Fruit fly (Drosophila melanogaster) whole organism, larva: ENCODE results near the gene Edg78E.

Experiments
- noc ChIP-seq: fragments of 200-800 bp; sonication (Bioruptor generic); optimal IDR thresholded peaks from 3 replicates; lab custom pipeline; 2019; ENCODE audit warnings: missing biosample characterization, mild to moderate bottlenecking, missing genetic modification characterization, moderate library complexity

Gene Edg78E

DNA sequence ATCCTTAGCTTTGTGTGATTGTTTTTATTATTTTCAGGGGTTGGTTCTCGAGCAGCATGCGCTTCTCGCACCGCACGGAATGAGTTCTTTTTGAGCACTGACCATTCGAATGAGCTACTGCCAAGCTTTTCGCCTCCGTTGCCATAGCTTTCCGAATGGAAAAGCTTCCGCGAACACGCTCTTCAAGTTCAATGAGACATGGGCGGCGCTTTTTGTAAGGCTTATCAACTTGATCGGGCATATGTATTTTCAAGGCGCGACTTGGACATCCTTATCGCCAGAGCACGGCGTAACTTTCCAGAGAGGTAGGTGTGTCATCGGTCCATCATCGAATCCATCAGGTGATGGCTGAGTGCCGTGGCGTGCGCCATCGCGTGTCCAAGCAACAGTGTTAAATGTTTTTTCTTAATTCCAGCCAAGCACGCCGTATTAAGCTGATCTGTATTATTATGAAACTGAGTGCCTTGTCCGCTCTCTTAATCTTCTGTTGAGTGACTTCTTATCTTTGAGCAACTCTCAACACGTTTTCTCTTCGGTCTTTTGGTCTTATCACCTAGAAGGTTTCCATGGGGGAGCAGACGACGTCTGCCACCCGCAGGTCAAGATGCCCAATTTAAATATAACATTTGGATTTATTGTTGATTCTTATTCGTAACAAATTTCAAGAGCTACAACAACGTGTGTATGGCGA lies 17.6 kb downstream of the Edg78E start, which contains the start of gene AcCoAS:
TSS of gene AcCoAS (minus strand) at position 368 of the 691 bp plus-strand sequence.
- peak; percentile 90 for TF ChIP-seq noc (tag; lab: Kevin White, UChicago)

- no peak for TF ChIP-seq noc (tag; lab: Kevin White, UChicago)
Observed at dm6 chr3L:21279168-21279567, 18.4 kb downstream of the Edg78E start.

DNA sequence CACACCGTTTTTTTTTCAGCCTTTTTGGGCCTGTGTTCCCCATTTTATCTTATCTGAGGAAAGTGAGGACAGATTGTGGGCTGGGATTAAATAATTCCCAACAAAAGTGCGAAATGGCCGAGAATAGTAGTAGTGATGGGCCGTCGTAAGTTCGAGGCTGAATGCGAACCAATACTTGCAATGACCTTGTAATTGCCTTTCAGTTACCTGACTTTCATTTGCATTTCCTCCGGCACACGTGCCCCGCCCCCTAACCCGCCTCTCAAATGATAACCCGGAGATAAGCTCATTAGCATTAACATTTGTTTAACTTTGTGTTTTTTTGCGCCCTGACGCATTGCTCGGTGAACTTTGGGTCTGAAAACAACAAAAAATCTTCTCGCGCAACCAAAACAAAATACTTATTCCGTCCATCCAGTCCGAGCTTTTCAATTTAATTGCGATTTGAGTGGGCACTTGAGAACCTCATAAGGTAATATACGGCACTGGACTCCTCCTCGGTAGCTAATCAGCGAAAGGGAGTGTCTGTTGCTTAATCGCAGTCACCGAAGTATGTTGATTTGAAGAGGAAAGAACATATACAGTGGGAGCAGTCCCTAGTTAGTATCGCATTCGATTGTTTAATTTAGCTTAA lies 19.6 kb downstream of the Edg78E start:
- TF ChIP-seq noc (tag; lab: Kevin White, UChicago): peak; percentile 66

DNA sequence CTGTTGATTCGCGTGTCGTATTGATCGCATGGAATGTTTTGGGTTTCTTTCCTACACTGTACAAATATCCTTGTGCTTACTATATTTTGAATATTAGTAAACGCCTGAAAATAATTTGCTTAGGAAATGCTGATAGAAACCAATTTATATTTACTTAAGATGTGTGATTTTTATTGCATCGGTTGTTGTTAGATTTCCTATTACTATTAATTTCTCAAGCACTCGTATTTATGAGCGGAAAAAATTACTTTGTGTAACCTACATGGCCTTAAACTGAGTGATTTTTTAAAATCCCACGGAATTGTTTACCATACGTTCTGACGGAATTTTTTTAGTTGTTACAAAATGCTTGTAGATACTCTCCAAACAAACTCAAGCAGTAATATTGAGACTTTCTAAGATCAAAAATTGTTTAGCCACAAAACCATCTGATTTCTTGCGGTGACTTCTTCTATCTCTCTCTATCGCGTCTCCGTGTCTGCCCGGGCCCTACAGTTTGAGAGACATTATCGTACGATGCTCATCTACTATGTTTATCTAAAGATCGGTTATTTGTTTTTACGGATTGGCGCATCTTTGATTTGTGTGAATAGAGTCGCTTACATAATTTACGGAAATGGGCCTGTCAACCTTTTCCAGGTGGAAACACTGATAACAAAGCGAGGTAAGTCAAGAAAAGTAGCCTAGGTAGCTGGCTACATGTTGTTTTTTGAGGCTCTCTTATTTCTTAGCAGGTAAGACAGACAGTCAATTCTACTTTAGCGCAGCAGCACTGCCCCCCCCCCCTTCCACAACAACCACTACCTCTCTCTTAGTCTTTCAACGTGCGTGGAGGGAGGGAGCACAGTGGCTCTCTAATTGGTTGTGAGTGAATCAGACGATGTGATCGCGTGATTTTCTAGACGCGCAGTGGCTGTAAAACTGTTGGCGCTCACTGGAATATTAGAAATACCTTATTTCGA lies 21.0 kb downstream of the Edg78E start:
- TF ChIP-seq noc (tag; lab: Kevin White, UChicago): peak; percentile 35

- TF ChIP-seq noc (tag; lab: Kevin White, UChicago): no peak
Observed at dm6 chr3L:21275921-21276295, 21.7 kb downstream of the Edg78E start.

DNA sequence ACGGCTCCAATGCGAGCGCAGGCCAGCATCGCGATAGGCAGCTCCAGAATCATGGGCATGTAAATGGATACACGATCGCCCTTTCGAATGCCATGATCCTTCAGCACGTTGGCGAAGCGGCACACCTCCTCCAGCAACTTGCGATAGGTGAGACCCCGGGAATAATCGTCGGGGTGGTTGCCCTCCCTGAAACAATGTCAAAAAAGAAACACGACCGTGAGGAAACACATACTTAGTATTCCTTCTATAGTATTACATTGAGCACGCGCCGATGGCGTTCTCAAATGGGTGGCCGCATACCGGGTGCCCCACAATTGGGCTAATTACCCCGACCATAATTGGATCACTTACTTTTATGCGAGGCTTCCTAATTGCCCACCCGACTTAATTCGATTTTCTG lies 24.1 kb downstream of the Edg78E start:
- TF ChIP-seq noc (tag; lab: Kevin White, UChicago): no peak

DNA sequence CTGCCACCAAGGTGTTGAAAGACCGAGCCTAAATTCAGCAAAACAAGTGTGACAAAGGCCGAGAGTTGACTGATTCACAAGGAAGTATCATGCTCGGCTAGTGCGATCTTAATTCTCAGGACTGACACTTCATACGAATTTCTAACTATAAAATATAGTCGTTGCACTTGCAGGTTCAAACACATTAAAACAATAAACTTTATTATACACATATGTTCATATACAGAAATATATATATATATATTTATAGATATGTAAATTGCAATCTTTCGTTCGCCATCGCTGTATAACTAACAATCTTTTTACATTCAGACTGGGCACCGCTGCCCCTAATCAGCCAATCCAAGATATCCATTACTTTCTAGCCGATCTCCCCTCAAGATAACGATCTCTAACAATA lies 27.1 kb downstream of the Edg78E start, which contains the start of gene CG9389:
TSS of gene CG9389 (minus strand) at position 101 of the 400 bp plus-strand sequence.
- no peak for TF ChIP-seq noc (tag; lab: Kevin White, UChicago)

dm6 chr3L:21267862-21268385 lies 29.7 kb downstream of the Edg78E start, which contains the start of gene CG9391:
Gene CG9391, minus strand, starts transcription at chr3L:21268335.
- TF ChIP-seq noc (tag; lab: Kevin White, UChicago): no peak

DNA sequence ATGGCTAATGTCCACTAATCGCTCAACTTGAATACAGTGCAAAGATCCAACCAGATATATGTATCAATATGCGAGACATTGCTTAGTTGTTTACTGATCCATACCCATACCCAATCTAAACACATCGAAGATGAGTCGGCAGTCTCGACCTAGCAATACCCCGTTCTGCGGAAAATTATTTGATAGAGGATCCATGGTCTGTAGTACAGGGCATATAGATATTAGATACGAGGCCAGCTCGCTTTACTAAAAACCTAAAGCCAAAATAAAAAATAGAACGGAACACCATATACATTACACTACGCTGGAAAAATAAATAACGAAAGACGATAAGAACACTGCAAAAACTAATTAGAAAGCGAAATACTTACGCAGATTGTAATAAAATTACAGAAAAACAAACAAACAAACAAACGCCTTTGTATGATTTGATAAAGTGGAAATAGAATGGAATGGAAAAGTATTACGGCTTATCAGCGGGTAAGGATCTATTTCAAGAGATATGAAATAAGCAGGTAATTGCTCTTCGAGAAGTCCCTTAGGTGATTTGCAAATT lies 31.4 kb downstream of the Edg78E start:
- no peak for TF ChIP-seq noc (tag; lab: Kevin White, UChicago)

dm6 chr3L:21262426-21262825 lies 35.2 kb downstream of the Edg78E start:
- no peak for TF ChIP-seq noc (tag; lab: Kevin White, UChicago)

DNA sequence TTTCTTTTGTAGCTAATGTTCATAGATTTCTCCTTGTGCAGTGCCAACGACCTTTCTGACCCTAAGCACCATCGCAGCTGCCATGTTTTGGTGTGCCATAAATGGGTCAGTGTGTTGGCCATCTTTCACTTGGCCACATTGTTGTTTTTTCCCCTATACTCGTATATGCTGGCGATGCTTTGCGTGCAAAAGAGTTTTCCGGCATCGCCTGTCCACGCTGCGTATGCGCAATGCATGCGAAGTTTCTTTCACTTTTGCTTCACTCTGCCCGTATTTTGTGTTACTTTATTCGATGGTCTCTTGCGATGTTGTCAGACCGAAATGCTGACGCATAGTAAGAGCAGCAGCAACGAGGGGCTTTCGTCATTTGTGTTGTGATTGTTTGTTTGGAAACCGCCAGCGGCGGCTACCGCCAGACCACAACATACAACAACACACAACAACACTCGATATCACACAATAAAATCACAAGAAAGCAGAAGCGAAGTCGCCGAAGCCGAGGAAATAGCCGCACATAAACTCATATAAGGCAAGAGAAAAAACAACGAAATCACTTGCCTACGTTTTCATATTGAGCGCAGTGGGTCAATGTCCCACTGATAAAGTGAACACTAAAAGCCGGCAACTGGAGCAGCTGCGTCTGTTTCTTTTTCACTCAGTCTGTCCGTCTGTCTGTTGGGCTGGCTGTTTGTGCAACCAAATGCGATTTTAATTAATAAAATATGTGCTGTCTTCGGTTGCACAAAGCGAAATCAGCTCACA lies 36.0 kb downstream of the Edg78E start:
- TF ChIP-seq noc (tag; lab: Kevin White, UChicago): no peak

DNA sequence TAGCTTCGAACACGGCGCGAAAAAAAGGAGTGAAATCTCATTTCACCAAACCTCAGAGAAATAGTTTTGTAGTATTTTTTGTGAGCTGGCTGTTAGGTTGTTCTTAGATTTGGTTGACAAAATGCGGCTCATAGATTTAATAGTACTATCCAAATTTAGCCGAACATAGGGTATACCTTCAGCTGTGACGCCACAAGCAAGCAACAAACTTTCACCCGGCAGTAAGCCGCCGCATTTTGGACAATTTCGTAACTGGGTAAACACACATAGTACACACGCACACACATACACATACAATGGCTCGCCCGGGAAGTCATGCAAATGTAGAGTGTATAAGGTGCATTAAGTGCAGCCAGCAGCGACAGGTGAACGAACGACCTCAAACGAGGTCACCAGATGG lies 38.3 kb downstream of the Edg78E start:
- TF ChIP-seq noc (tag; lab: Kevin White, UChicago): no peak

- TF ChIP-seq noc (tag; lab: Kevin White, UChicago): no peak
Observed at dm6 chr3L:21257731-21258130, 39.9 kb downstream of the Edg78E start, which contains the start of gene CG43218. Gene CG43218, plus strand, starts transcription at chr3L:21258020.
